Fruit fly (Drosophila melanogaster): Measurements from ENCODE around the gene tHMG2.

tHMG2 gene

DNA sequence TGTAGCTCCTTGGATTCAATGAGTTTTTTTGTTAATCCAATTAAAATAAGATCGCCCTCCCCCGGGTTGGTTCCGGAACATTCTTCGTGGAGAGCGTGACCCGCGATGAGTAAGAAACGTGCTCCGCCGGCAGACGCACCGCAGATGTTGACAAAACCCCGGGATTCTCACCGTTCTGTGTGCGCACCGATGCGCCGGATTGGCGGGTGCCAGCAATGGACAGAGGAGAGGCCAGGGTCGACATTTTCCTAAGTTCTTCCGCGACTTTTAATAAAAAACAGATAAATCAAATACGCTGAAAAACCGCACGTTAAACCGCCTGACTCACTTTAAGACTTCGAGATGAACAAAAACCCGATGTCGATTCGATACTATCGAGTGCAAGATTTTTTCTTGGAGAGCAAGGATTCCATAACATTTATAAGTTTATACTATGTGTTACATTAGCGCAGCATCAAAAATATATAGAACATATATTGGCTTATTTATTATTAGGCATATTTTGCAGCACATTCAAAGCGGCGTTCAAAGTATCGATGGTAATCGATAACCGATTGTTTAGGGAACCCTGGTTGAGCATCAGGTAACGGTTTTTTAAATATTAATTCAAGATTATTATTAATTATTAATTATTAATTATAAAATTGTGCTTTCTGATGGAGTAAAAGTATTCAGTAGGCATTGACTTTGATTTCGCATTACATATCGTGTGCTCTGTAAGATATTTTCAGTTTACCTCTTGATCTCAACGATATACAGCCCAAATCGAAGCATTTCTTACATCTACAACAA is 1.5 kb upstream of the tHMG2 start, which contains the start of the genes CCT1 and tHMG1 (continued):
- no peak for TF ChIP-seq Dad (GFP tag; optimal IDR thresholded peaks at IDR 0.05)
- TF ChIP-seq ci (GFP tag; IDR thresholded peaks at IDR 0.05), result no peak
- TF ChIP-seq her (GFP tag; optimal IDR thresholded peaks at IDR 0.05), result no peak
- TF ChIP-seq pros (GFP tag; optimal IDR thresholded peaks at IDR 0.05), result no peak
- no peak for TF ChIP-seq CG17361 (GFP tag; IDR thresholded peaks at IDR 0.05)
- no peak for TF ChIP-seq pb (GFP tag; optimal IDR thresholded peaks at IDR 0.05)
- no peak for TF ChIP-seq Hand (GFP tag; optimal IDR thresholded peaks at IDR 0.05)
- no peak for TF ChIP-seq CG11093 (GFP tag; IDR thresholded peaks at IDR 0.05)
- TF ChIP-seq CG9437 (GFP tag; optimal IDR thresholded peaks at IDR 0.05), result peak; percentile 3
- no peak for TF ChIP-seq org-1 (GFP tag; optimal IDR thresholded peaks at IDR 0.05)
- no peak for TF ChIP-seq CG18764 (GFP tag; optimal IDR thresholded peaks at IDR 0.05)
- TF ChIP-seq Bgb (GFP tag; IDR thresholded peaks at IDR 0.05; ENCODE audit: partially characterized antibody), result peak; percentile 93
- TF ChIP-seq scrt (GFP tag; optimal IDR thresholded peaks at IDR 0.05), result no peak
- no peak for TF ChIP-seq CG3407 (GFP tag; optimal IDR thresholded peaks at IDR 0.05)
- TF ChIP-seq jing (GFP tag; optimal IDR thresholded peaks at IDR 0.05), result no peak
- no peak for TF ChIP-seq Atf6 (GFP tag; IDR thresholded peaks at IDR 0.05)
- TF ChIP-seq CG17802 (tag; optimal IDR thresholded peaks at IDR 0.05), result no peak
- no peak for TF ChIP-seq schlank (tag; optimal IDR thresholded peaks at IDR 0.05)
- no peak for TF ChIP-seq run (tag; optimal IDR thresholded peaks at IDR 0.05)
- no peak for TF ChIP-seq gt (GFP tag; IDR thresholded peaks at IDR 0.05)
- no peak for TF ChIP-seq BtbVII (GFP tag; optimal IDR thresholded peaks at IDR 0.05)
- TF ChIP-seq CG10462 (GFP tag; optimal IDR thresholded peaks at IDR 0.05), result no peak
- TF ChIP-seq CG11085 (GFP tag; IDR thresholded peaks at IDR 0.05), result no peak
- TF ChIP-seq CG7271 (tag; optimal IDR thresholded peaks at IDR 0.05), result no peak
- TF ChIP-seq CkIIα-i1 (GFP tag; IDR thresholded peaks at IDR 0.05), result no peak
- no peak for TF ChIP-seq Hmx (GFP tag; optimal IDR thresholded peaks at IDR 0.05)
- no peak for TF ChIP-seq Optix (GFP tag; IDR thresholded peaks at IDR 0.05)
- no peak for TF ChIP-seq chif (GFP tag; optimal IDR thresholded peaks at IDR 0.05)
- no peak for TF ChIP-seq CG11696 (GFP tag; IDR thresholded peaks at IDR 0.05)
- no peak for TF ChIP-seq nerfin-1 (tag; optimal IDR thresholded peaks at IDR 0.05)
- TF ChIP-seq yki (optimal IDR thresholded peaks at IDR 0.05), result no peak
- TF ChIP-seq Sox100B (GFP tag; optimal IDR thresholded peaks at IDR 0.05), result no peak
- no peak for TF ChIP-seq gce (GFP tag; IDR thresholded peaks at IDR 0.05)
- TF ChIP-seq CG6854 (GFP tag; optimal IDR thresholded peaks at IDR 0.05), result no peak
- peak; percentile 13 for TF ChIP-seq pho (GFP tag; optimal IDR thresholded peaks at IDR 0.05)
- peak; percentile 69 for TF ChIP-seq CG15514 (GFP tag; optimal IDR thresholded peaks at IDR 0.05)
- no peak for TF ChIP-seq Mrtf (GFP tag; IDR thresholded peaks at IDR 0.05)
- no peak for TF ChIP-seq CG1832 (GFP tag; optimal IDR thresholded peaks at IDR 0.05)
- no peak for TF ChIP-seq CG10274 (GFP tag; optimal IDR thresholded peaks at IDR 0.05)
- TF ChIP-seq CG14667 (GFP tag; IDR thresholded peaks at IDR 0.05), result no peak
- no peak for TF ChIP-seq ap (GFP tag; IDR thresholded peaks at IDR 0.05)
- no peak for TF ChIP-seq luna (GFP tag; optimal IDR thresholded peaks at IDR 0.05)
- TF ChIP-seq D19A (tag; optimal IDR thresholded peaks at IDR 0.05), result no peak
- no peak for TF ChIP-seq Eip74EF (GFP tag; optimal IDR thresholded peaks at IDR 0.05)
- TF ChIP-seq CG15269 (tag; optimal IDR thresholded peaks at IDR 0.05), result no peak
- no peak for TF ChIP-seq Hr3 (GFP tag; optimal IDR thresholded peaks at IDR 0.05)
- no peak for TF ChIP-seq CG10543 (GFP tag; optimal IDR thresholded peaks at IDR 0.05)
- TF ChIP-seq YL-1 (GFP tag; optimal IDR thresholded peaks at IDR 0.05), result peak; percentile 69
- TF ChIP-seq CG31441 (GFP tag; IDR thresholded peaks at IDR 0.05), result no peak
- no peak for TF ChIP-seq crol (GFP tag; IDR thresholded peaks at IDR 0.05)
- no peak for TF ChIP-seq Antp (GFP tag; optimal IDR thresholded peaks at IDR 0.05)
